Worm (Caenorhabditis elegans) whole organism, late embryonic: Measurements from ENCODE around the gene C18E9.2.

ENCODE experiments used
- C38D4.7 ChIP-seq: fragments of 200-800 bp; sonication (Bioruptor generic); optimal IDR thresholded peaks from 2 replicates; lab custom pipeline; 2018; ENCODE audit warnings: mild to moderate bottlenecking, missing genetic modification characterization, moderate library complexity, missing compliant biosample characterization
- F13H6.1 ChIP-seq: sonication (generic microtip); optimal IDR thresholded peaks from 2 replicates; lab custom pipeline; 2016; ENCODE audit warnings: missing genetic modification characterization, missing compliant biosample characterization
- K02D7.2 ChIP-seq: sonication (generic microtip); optimal IDR thresholded peaks from 2 replicates; lab custom pipeline; 2017; ENCODE audit warnings: mild to moderate bottlenecking, missing genetic modification characterization, missing compliant biosample characterization
- K09A11.1 ChIP-seq: sonication (generic microtip); optimal IDR thresholded peaks from 2 replicates; lab custom pipeline; 2017; ENCODE audit warnings: antibody characterized with exemption, mild to moderate bottlenecking, missing genetic modification characterization, missing compliant biosample characterization; ENCODE audit not compliant: insufficient read depth
- Y22D7AL.16 ChIP-seq: sonication (generic microtip); optimal IDR thresholded peaks from 2 replicates; lab custom pipeline; 2016; ENCODE audit warnings: missing genetic modification characterization, missing compliant biosample characterization
- ama-1 ChIP-seq: fragments of 150-350 bp; optimal IDR thresholded peaks from 2 replicates; lab custom pipeline; 2014
- ceh-19 ChIP-seq: fragments of 200-800 bp; sonication (Bioruptor generic); optimal IDR thresholded peaks from 2 replicates; lab custom pipeline; 2018; ENCODE audit warnings: mild to moderate bottlenecking, missing genetic modification characterization, missing compliant biosample characterization
- ceh-22 ChIP-seq: sonication (generic microtip); optimal IDR thresholded peaks from 2 replicates; lab custom pipeline; 2017; ENCODE audit warnings: missing biosample characterization, missing genetic modification characterization
- ceh-30 ChIP-seq: fragments of 150-350 bp; optimal IDR thresholded peaks from 2 replicates; lab custom pipeline; 2014; ENCODE audit warnings: missing biosample characterization, missing genetic modification characterization
- ceh-31 ChIP-seq: sonication (generic microtip); optimal IDR thresholded peaks from 2 replicates; lab custom pipeline; 2016; ENCODE audit warnings: missing genetic modification characterization, missing compliant biosample characterization
- ceh-34 ChIP-seq: sonication (generic microtip); optimal IDR thresholded peaks from 2 replicates; lab custom pipeline; 2016; ENCODE audit warnings: mild to moderate bottlenecking, missing genetic modification characterization, missing compliant biosample characterization
- ceh-45 ChIP-seq: fragments of 200-800 bp; sonication (Bioruptor generic); IDR thresholded peaks from 2 replicates; pipeline ENCODE4 v1.3.6; 2022; ENCODE audit warnings: missing genetic modification reagents, missing genetic modification characterization, missing compliant biosample characterization
- ceh-6 ChIP-seq: fragments of 200-800 bp; sonication (Bioruptor generic); optimal IDR thresholded peaks from 2 replicates; lab custom pipeline; 2018; ENCODE audit warnings: mild to moderate bottlenecking, missing genetic modification characterization, missing compliant biosample characterization
- che-1 ChIP-seq: sonication (generic microtip); optimal IDR thresholded peaks from 2 replicates; lab custom pipeline; 2016; ENCODE audit warnings: mild to moderate bottlenecking, missing genetic modification characterization, missing compliant biosample characterization
- dmd-4 ChIP-seq: sonication (generic microtip); optimal IDR thresholded peaks from 2 replicates; lab custom pipeline; 2016; ENCODE audit warnings: borderline replicate concordance, missing genetic modification characterization, missing compliant biosample characterization
- elt-2 ChIP-seq: sonication (generic microtip); optimal IDR thresholded peaks from 2 replicates; lab custom pipeline; 2016; ENCODE audit warnings: missing genetic modification reagents, missing genetic modification characterization, missing compliant biosample characterization
- elt-4 ChIP-seq: sonication (generic microtip); optimal IDR thresholded peaks from 2 replicates; lab custom pipeline; 2016; ENCODE audit warnings: missing genetic modification characterization, missing compliant biosample characterization
- eyg-1 ChIP-seq: sonication (generic microtip); optimal IDR thresholded peaks from 2 replicates; lab custom pipeline; 2016; ENCODE audit warnings: missing genotype, missing genetic modification characterization, missing compliant biosample characterization
- fax-1 ChIP-seq: sonication (generic microtip); optimal IDR thresholded peaks from 2 replicates; lab custom pipeline; 2016; ENCODE audit warnings: missing genotype, missing genetic modification characterization, missing compliant biosample characterization
- hlh-13 ChIP-seq: fragments of 200-800 bp; sonication (Bioruptor generic); optimal IDR thresholded peaks from 2 replicates; lab custom pipeline; 2018; ENCODE audit warnings: mild to moderate bottlenecking, missing genetic modification characterization, missing compliant biosample characterization
- hlh-30 ChIP-seq: sonication (generic microtip); optimal IDR thresholded peaks from 2 replicates; lab custom pipeline; 2017; ENCODE audit warnings: antibody characterized with exemption, missing genetic modification characterization, missing compliant biosample characterization; ENCODE audit not compliant: insufficient read depth
- hlh-6 ChIP-seq: sonication (generic microtip); optimal IDR thresholded peaks from 2 replicates; lab custom pipeline; 2016; ENCODE audit warnings: missing genotype, missing genetic modification characterization, missing compliant biosample characterization
- hlh-8 ChIP-seq: sonication (generic microtip); optimal IDR thresholded peaks from 2 replicates; lab custom pipeline; 2016; ENCODE audit warnings: missing genotype, missing genetic modification characterization, missing compliant biosample characterization
- madf-2 ChIP-seq: sonication (generic microtip); optimal IDR thresholded peaks from 2 replicates; lab custom pipeline; 2017; ENCODE audit warnings: missing genetic modification characterization, missing compliant biosample characterization
- mec-3 ChIP-seq: sonication (generic microtip); optimal IDR thresholded peaks from 2 replicates; lab custom pipeline; 2016; ENCODE audit warnings: borderline replicate concordance, missing genetic modification characterization, missing compliant biosample characterization
- nhr-11 ChIP-seq: fragments of 150-350 bp; optimal IDR thresholded peaks from 2 replicates; lab custom pipeline; 2014; ENCODE audit warnings: missing biosample characterization, missing genetic modification characterization
- nhr-232 ChIP-seq: sonication (generic microtip); optimal IDR thresholded peaks from 2 replicates; lab custom pipeline; 2016; ENCODE audit warnings: missing genetic modification characterization, missing compliant biosample characterization
- npax-4 ChIP-seq: sonication (generic microtip); optimal IDR thresholded peaks from 2 replicates; lab custom pipeline; 2016; ENCODE audit warnings: missing genetic modification characterization, missing compliant biosample characterization
- pag-3 ChIP-seq: sonication (generic microtip); optimal IDR thresholded peaks from 2 replicates; lab custom pipeline; 2016; ENCODE audit warnings: missing compliant biosample characterization, missing genetic modification characterization, borderline replicate concordance
- pat-9 ChIP-seq: fragments of 200-800 bp; sonication (Bioruptor generic); optimal IDR thresholded peaks from 2 replicates; lab custom pipeline; 2018; ENCODE audit warnings: mild to moderate bottlenecking, missing genetic modification characterization, moderate library complexity, missing compliant biosample characterization
- pax-1 ChIP-seq: fragments of 150-350 bp; optimal IDR thresholded peaks from 2 replicates; lab custom pipeline; 2014; ENCODE audit warnings: missing biosample characterization, missing genetic modification characterization
- pha-2 ChIP-seq: sonication (generic microtip); optimal IDR thresholded peaks from 2 replicates; lab custom pipeline; 2017; ENCODE audit warnings: mild to moderate bottlenecking, missing genetic modification characterization, missing compliant biosample characterization
- pha-4 ChIP-seq: fragments of 150-350 bp; optimal IDR thresholded peaks from 2 replicates; lab custom pipeline; 2018; ENCODE audit warnings: missing biosample characterization, missing genetic modification reagents, missing genetic modification characterization
- pqm-1 ChIP-seq: sonication (generic microtip); optimal IDR thresholded peaks from 2 replicates; lab custom pipeline; 2016; ENCODE audit warnings: missing genetic modification characterization, missing compliant biosample characterization
- ref-2 ChIP-seq: sonication (generic microtip); optimal IDR thresholded peaks from 2 replicates; lab custom pipeline; 2016; ENCODE audit warnings: missing genetic modification characterization, missing compliant biosample characterization
- syd-9 ChIP-seq: sonication (generic microtip); optimal IDR thresholded peaks from 2 replicates; lab custom pipeline; 2016; ENCODE audit warnings: mild to moderate bottlenecking, missing genetic modification characterization, moderate library complexity, missing compliant biosample characterization
- tbx-2 ChIP-seq: sonication (generic microtip); optimal IDR thresholded peaks from 2 replicates; lab custom pipeline; 2016; ENCODE audit warnings: missing genetic modification characterization, missing compliant biosample characterization
- tbx-7 ChIP-seq: sonication (generic microtip); optimal IDR thresholded peaks from 2 replicates; lab custom pipeline; 2016; ENCODE audit warnings: missing genotype, missing genetic modification characterization, missing compliant biosample characterization
- unc-86 ChIP-seq: sonication (generic microtip); optimal IDR thresholded peaks from 2 replicates; lab custom pipeline; 2016; ENCODE audit warnings: missing genetic modification characterization, missing compliant biosample characterization
- ztf-16 ChIP-seq: sonication (generic microtip); optimal IDR thresholded peaks from 2 replicates; lab custom pipeline; 2017; ENCODE audit warnings: missing genetic modification characterization, missing compliant biosample characterization

Gene C18E9.2

ce11 chrII:8969251-8970183 lies 4.7 kb downstream of the C18E9.2 start, which contains the start of the genes szy-20 and C18E9.5 (continued):
- no peak for TF ChIP-seq pag-3
- no peak for TF ChIP-seq fax-1
- peak; percentile 0 for TF ChIP-seq nhr-232 (tag; lab: Kevin White, UChicago)
- TF ChIP-seq madf-2 (tag; lab: Kevin White, UChicago), result peak; percentile 8
- TF ChIP-seq K02D7.2 (tag; lab: Kevin White, UChicago), result peak; percentile 6
- TF ChIP-seq ceh-30 (tag; lab: Kevin White, UChicago), result no peak
- TF ChIP-seq F13H6.1 (tag; lab: Kevin White, UChicago), result no peak
- no peak for TF ChIP-seq ceh-22 (tag; lab: Kevin White, UChicago)
- no peak for TF ChIP-seq hlh-13
- no peak for TF ChIP-seq C38D4.7 (GFP tag; lab: Kevin White, UChicago)
- TF ChIP-seq unc-86, result peak; percentile 35
- peak; percentile 66 for TF ChIP-seq ceh-34 (tag; lab: Kevin White, UChicago)
- TF ChIP-seq ref-2 (tag; lab: Kevin White, UChicago), result peak; percentile 62
- TF ChIP-seq che-1 (tag; lab: Kevin White, UChicago), result no peak
- no peak for TF ChIP-seq pat-9 (tag; lab: Kevin White, UChicago)
- TF ChIP-seq eyg-1 (tag; lab: Kevin White, UChicago), result no peak
- no peak for TF ChIP-seq dmd-4 (tag; lab: Kevin White, UChicago)
- peak; percentile 14 for TF ChIP-seq tbx-7 (tag; lab: Kevin White, UChicago)

- TF ChIP-seq elt-2, result peak; percentile 5
- no peak for TF ChIP-seq ceh-31 (tag; lab: Kevin White, UChicago)
These were observed 8.8 kb downstream of the C18E9.2 start, which contains the start of gene tomm-40 for ce11 chrII:8973516-8974043. Gene tomm-40, minus strand, starts transcription at chrII:8973566.

ce11 chrII:8982683-8983082 lies 17.9 kb downstream of the C18E9.2 start, which contains the start of gene C18E9.7:
Gene C18E9.7, minus strand, starts transcription at chrII:8982783.
- TF ChIP-seq hlh-13 (no peak), mec-3 (tag; lab: Kevin White, UChicago) (no peak), ceh-6 (no peak), fax-1 (no peak), K09A11.1 (tag; lab: Kevin White, UChicago) (no peak)

- TF ChIP-seq ceh-6, result no peak
- no peak for TF ChIP-seq pha-2 (tag; lab: Kevin White, UChicago)
- TF ChIP-seq ama-1 (lab: Kevin White, UChicago), result no peak
- no peak for TF ChIP-seq Y22D7AL.16
- no peak for TF ChIP-seq ztf-16
- no peak for TF ChIP-seq npax-4 (tag; lab: Kevin White, UChicago)
- no peak for TF ChIP-seq tbx-2
- no peak for TF ChIP-seq hlh-6 (tag; lab: Kevin White, UChicago)
These were observed 23.2 kb downstream of the C18E9.2 start, which contains the start of gene C18E9.8 for ce11 chrII:8987962-8988361. Gene C18E9.8, minus strand, starts transcription at chrII:8988062.

ce11 chrII:8989444-8989843 lies 24.6 kb downstream of the C18E9.2 start, which contains the start of gene C18E9.9:
Gene C18E9.9, minus strand, starts transcription at chrII:8989544.
- TF ChIP-seq hlh-8 (tag; lab: Kevin White, UChicago) (no peak), elt-4 (tag; lab: Kevin White, UChicago) (no peak), ceh-19 (GFP tag; lab: Kevin White, UChicago) (no peak), nhr-11 (no peak), pqm-1 (no peak), tbx-7 (tag; lab: Kevin White, UChicago) (no peak), pha-4 (tag; lab: Kevin White, UChicago) (no peak), hlh-30 (tag; lab: Kevin White, UChicago) (no peak), madf-2 (tag; lab: Kevin White, UChicago) (no peak), syd-9 (tag; lab: Kevin White, UChicago) (no peak), C38D4.7 (GFP tag; lab: Kevin White, UChicago) (no peak), pax-1 (tag; lab: Kevin White, UChicago) (no peak), elt-2 (no peak), pag-3 (no peak), npax-4 (tag; lab: Kevin White, UChicago) (no peak), ceh-45 (GFP tag; lab: Robert Waterston, UW) (no peak), hlh-13 (no peak), K02D7.2 (tag; lab: Kevin White, UChicago) (no peak), hlh-6 (tag; lab: Kevin White, UChicago) (no peak)
